Fruit fly (Drosophila melanogaster) whole organism, embryonic: ENCODE results near the gene eas.

Source experiments
- Ada2b ChIP-seq: fragments of 200-800 bp; sonication (Bioruptor generic); IDR thresholded peaks from 2 replicates; pipeline ENCODE4 v1.3.6; 2022; ENCODE audit warnings: missing biosample characterization, missing genetic modification characterization
- Atf3 ChIP-seq: fragments of 200-800 bp; sonication (Bioruptor generic); optimal IDR thresholded peaks from 3 replicates; lab custom pipeline; 2016; ENCODE audit warnings: missing biosample characterization, missing genetic modification characterization
- Blimp-1 ChIP-seq: fragments of 200-800 bp; sonication (Bioruptor generic); optimal IDR thresholded peaks from 3 replicates; lab custom pipeline; 2018; ENCODE audit warnings: missing biosample characterization, missing genetic modification characterization, mild to moderate bottlenecking, moderate library complexity, missing genetic modification reagents
- C15 ChIP-seq: fragments of 200-800 bp; sonication (Bioruptor generic); IDR thresholded peaks from 3 replicates; pipeline ENCODE4 v1.3.6; 2022; ENCODE audit warnings: missing biosample characterization, missing genetic modification characterization
- CG13775 ChIP-seq: fragments of 200-800 bp; sonication (Bioruptor generic); optimal IDR thresholded peaks from 3 replicates; lab custom pipeline; 2017; ENCODE audit warnings: missing biosample characterization, mild to moderate bottlenecking, missing genetic modification characterization
- CG14667 ChIP-seq: fragments of 200-800 bp; sonication (Bioruptor generic); IDR thresholded peaks from 2 replicates; pipeline ENCODE4 v1.3.6; 2022; ENCODE audit warnings: missing biosample characterization, missing genetic modification characterization
- CG14710 ChIP-seq: fragments of 200-800 bp; sonication (Bioruptor generic); optimal IDR thresholded peaks from 3 replicates; lab custom pipeline; 2019; ENCODE audit warnings: missing biosample characterization, mild to moderate bottlenecking, missing genetic modification characterization, moderate library complexity
- CG1529 ChIP-seq: fragments of 200-800 bp; sonication (Bioruptor generic); optimal IDR thresholded peaks from 3 replicates; lab custom pipeline; 2018; ENCODE audit warnings: missing biosample characterization, missing genetic modification characterization
- CG15479 ChIP-seq: fragments of 200-800 bp; sonication (Bioruptor generic); optimal IDR thresholded peaks from 3 replicates; lab custom pipeline; 2019; ENCODE audit warnings: missing biosample characterization, mild to moderate bottlenecking, missing genetic modification characterization, moderate library complexity
- CG16863 ChIP-seq: fragments of 200-800 bp; sonication (Bioruptor generic); optimal IDR thresholded peaks from 3 replicates; lab custom pipeline; 2016; ENCODE audit warnings: missing biosample characterization, missing genetic modification characterization
- CG17385 ChIP-seq: fragments of 200-800 bp; sonication (Bioruptor generic); optimal IDR thresholded peaks from 3 replicates; lab custom pipeline; 2018; ENCODE audit warnings: missing biosample characterization, mild to moderate bottlenecking, missing genetic modification characterization
- CG17612 ChIP-seq: fragments of 200-800 bp; sonication (Bioruptor generic); IDR thresholded peaks from 2 replicates; pipeline ENCODE4 v1.3.6; 2022; ENCODE audit warnings: missing biosample characterization, missing genetic modification characterization
- CG1832 ChIP-seq: fragments of 200-800 bp; sonication (Bioruptor generic); optimal IDR thresholded peaks from 2 replicates; lab custom pipeline; 2017; ENCODE audit warnings: missing biosample characterization, mild to moderate bottlenecking, missing genetic modification characterization, inconsistent platforms
- CG2116 ChIP-seq: fragments of 200-800 bp; sonication (Bioruptor generic); optimal IDR thresholded peaks from 3 replicates; lab custom pipeline; 2018; ENCODE audit warnings: missing biosample characterization, mild to moderate bottlenecking, missing genetic modification characterization
- CG2129 ChIP-seq: fragments of 200-800 bp; sonication (Bioruptor generic); IDR thresholded peaks from 2 replicates; pipeline ENCODE4 v1.3.6; 2022; ENCODE audit warnings: missing biosample characterization, missing genetic modification characterization; ENCODE audit not compliant: partially characterized antibody
- CG33213 ChIP-seq: fragments of 200-800 bp; sonication (Bioruptor generic); optimal IDR thresholded peaks from 3 replicates; lab custom pipeline; 2016; ENCODE audit warnings: missing biosample characterization, missing genetic modification characterization
- CG4360 ChIP-seq: fragments of 200-800 bp; sonication (Bioruptor generic); IDR thresholded peaks from 2 replicates; pipeline ENCODE4 v1.3.6; 2022; ENCODE audit warnings: missing biosample characterization, missing genetic modification characterization
- CG4820 ChIP-seq: fragments of 200-800 bp; sonication (Bioruptor generic); optimal IDR thresholded peaks from 3 replicates; lab custom pipeline; 2016; ENCODE audit warnings: missing biosample characterization, missing genetic modification characterization
- CG6654 ChIP-seq: fragments of 200-800 bp; sonication (Bioruptor generic); optimal IDR thresholded peaks from 2 replicates; lab custom pipeline; 2017; ENCODE audit warnings: missing biosample characterization, mild to moderate bottlenecking, missing genetic modification characterization
- CG8359 ChIP-seq: fragments of 200-800 bp; sonication (Bioruptor generic); optimal IDR thresholded peaks from 2 replicates; lab custom pipeline; 2017; ENCODE audit warnings: missing biosample characterization, mild to moderate bottlenecking, missing genetic modification characterization, borderline replicate concordance
- CG9609 ChIP-seq: fragments of 200-800 bp; sonication (Bioruptor generic); optimal IDR thresholded peaks from 3 replicates; lab custom pipeline; 2016; ENCODE audit warnings: missing biosample characterization, missing genetic modification characterization
- CG9727 ChIP-seq: fragments of 200-800 bp; sonication (Bioruptor generic); optimal IDR thresholded peaks from 3 replicates; lab custom pipeline; 2017; ENCODE audit warnings: missing biosample characterization, mild to moderate bottlenecking, missing genetic modification characterization
- D19A ChIP-seq: fragments of 200-800 bp; optimal IDR thresholded peaks from 3 replicates; lab custom pipeline; 2019; ENCODE audit warnings: missing biosample characterization, mild to moderate bottlenecking, missing genetic modification characterization, moderate library complexity
- Dll ChIP-seq: fragments of 200-800 bp; sonication (Bioruptor generic); IDR thresholded peaks from 4 replicates; pipeline ENCODE4 v1.3.6; 2022; ENCODE audit warnings: missing biosample characterization, missing genetic modification characterization; ENCODE audit not compliant: partially characterized antibody
- Fer2 ChIP-seq: fragments of 200-800 bp; sonication (Bioruptor generic); optimal IDR thresholded peaks from 2 replicates; lab custom pipeline; 2018; ENCODE audit warnings: missing biosample characterization, mild to moderate bottlenecking, missing genetic modification characterization, moderate library complexity
- GATAe ChIP-seq: fragments of 200-800 bp; sonication (Bioruptor generic); conservative IDR thresholded peaks from 2 replicates; pipeline ENCODE4 v1.3.6; 2022; ENCODE audit warnings: missing biosample characterization, missing genetic modification characterization
- HLH3B ChIP-seq: fragments of 200-800 bp; sonication (Bioruptor generic); IDR thresholded peaks from 2 replicates; pipeline ENCODE4 v1.3.6; 2022; ENCODE audit warnings: missing biosample characterization, missing genetic modification characterization
- NFAT ChIP-seq: fragments of 200-800 bp; sonication (Bioruptor generic); IDR thresholded peaks from 2 replicates; pipeline ENCODE4 v1.3.6; 2022; ENCODE audit warnings: missing biosample characterization, missing genetic modification characterization
- Opbp ChIP-seq: fragments of 200-800 bp; sonication (Bioruptor generic); IDR thresholded peaks from 3 replicates; pipeline ENCODE4 v1.3.6; 2022; ENCODE audit warnings: missing biosample characterization, missing genetic modification characterization; ENCODE audit not compliant: partially characterized antibody
- Ptx1 ChIP-seq: fragments of 200-800 bp; sonication (Bioruptor generic); IDR thresholded peaks from 2 replicates; pipeline ENCODE4 v1.3.6; 2022; ENCODE audit warnings: missing biosample characterization, missing genetic modification characterization
- ac ChIP-seq: fragments of 200-800 bp; sonication (Bioruptor generic); optimal IDR thresholded peaks from 3 replicates; lab custom pipeline; 2017; ENCODE audit warnings: missing biosample characterization, mild to moderate bottlenecking, missing genetic modification characterization
- amos ChIP-seq: fragments of 200-800 bp; sonication (Bioruptor generic); IDR thresholded peaks from 2 replicates; pipeline ENCODE4 v1.3.6; 2022; ENCODE audit warnings: missing biosample characterization, missing genetic modification characterization; ENCODE audit not compliant: partially characterized antibody
- bigmax ChIP-seq: fragments of 200-800 bp; sonication (Bioruptor generic); optimal IDR thresholded peaks from 2 replicates; lab custom pipeline; 2018; ENCODE audit warnings: missing biosample characterization, mild to moderate bottlenecking, missing genetic modification characterization
- cas ChIP-seq: fragments of 200-800 bp; sonication (Bioruptor generic); IDR thresholded peaks from 2 replicates; pipeline ENCODE4 v1.3.6; 2022; ENCODE audit warnings: missing biosample characterization, missing genetic modification characterization
- ems ChIP-seq: fragments of 200-800 bp; sonication (Bioruptor generic); optimal IDR thresholded peaks from 3 replicates; lab custom pipeline; 2016; ENCODE audit warnings: missing biosample characterization, missing genetic modification characterization
- gcm2 ChIP-seq: fragments of 200-800 bp; sonication (Bioruptor generic); optimal IDR thresholded peaks from 2 replicates; lab custom pipeline; 2016; ENCODE audit warnings: missing biosample characterization, missing genetic modification characterization
- gfzf ChIP-seq: fragments of 200-800 bp; sonication (Bioruptor generic); optimal IDR thresholded peaks from 2 replicates; lab custom pipeline; 2016; ENCODE audit warnings: missing biosample characterization, mild to moderate bottlenecking, missing genetic modification characterization, moderate library complexity
- jing ChIP-seq: fragments of 200-800 bp; sonication (Bioruptor generic); optimal IDR thresholded peaks from 2 replicates; lab custom pipeline; 2018; ENCODE audit warnings: missing biosample characterization, mild to moderate bottlenecking, missing genetic modification characterization
- jumu ChIP-seq: fragments of 200-800 bp; sonication (Bioruptor generic); optimal IDR thresholded peaks from 3 replicates; lab custom pipeline; 2016; ENCODE audit warnings: missing biosample characterization, missing genetic modification characterization
- knrl ChIP-seq: fragments of 200-800 bp; sonication (Bioruptor generic); IDR thresholded peaks from 3 replicates; pipeline ENCODE4 v1.3.6; 2022; ENCODE audit warnings: missing biosample characterization, missing genetic modification characterization; ENCODE audit not compliant: partially characterized antibody
- nau ChIP-seq: fragments of 200-800 bp; sonication (Bioruptor generic); optimal IDR thresholded peaks from 3 replicates; lab custom pipeline; 2017; ENCODE audit warnings: missing biosample characterization, mild to moderate bottlenecking, missing genetic modification characterization, missing genetic modification reagents
- pan ChIP-seq, 4 experiments: fragments of >200 bp in 3 of 4; fragments of 200-800 bp in 1 of 4; sonication (Bioruptor generic) in 1 of 4; optimal IDR thresholded peaks in 3 of 4; IDR thresholded peaks in 1 of 4; 2 replicates each; pipeline versions ENCODE4 v1.3.6 to Lab custom; 2017 to 2022; ENCODE audit warnings: missing biosample characterization in 2 of 4, missing genetic modification characterization in 2 of 4, mixed read lengths in 1 of 4
- pita ChIP-seq: fragments of 200-800 bp; sonication (Bioruptor generic); optimal IDR thresholded peaks from 2 replicates; lab custom pipeline; 2017; ENCODE audit warnings: missing biosample characterization, mild to moderate bottlenecking, missing genetic modification characterization
- repo ChIP-seq: fragments of 200-800 bp; sonication (Bioruptor generic); optimal IDR thresholded peaks from 2 replicates; lab custom pipeline; 2016; ENCODE audit warnings: missing biosample characterization, missing genetic modification characterization
- sima ChIP-seq: fragments of 200-800 bp; sonication (Bioruptor generic); optimal IDR thresholded peaks from 2 replicates; lab custom pipeline; 2016; ENCODE audit warnings: missing biosample characterization, missing genetic modification characterization
- tio ChIP-seq: fragments of 200-800 bp; sonication (Bioruptor generic); optimal IDR thresholded peaks from 2 replicates; lab custom pipeline; 2017; ENCODE audit warnings: missing biosample characterization, missing genetic modification characterization, inconsistent platforms
- wek ChIP-seq: fragments of 200-800 bp; sonication (Bioruptor generic); optimal IDR thresholded peaks from 3 replicates; lab custom pipeline; 2018; ENCODE audit warnings: missing biosample characterization, mild to moderate bottlenecking, missing genetic modification characterization, moderate library complexity
- zfh2 ChIP-seq: fragments of 200-800 bp; sonication (Bioruptor generic); optimal IDR thresholded peaks from 2 replicates; lab custom pipeline; 2016; ENCODE audit warnings: missing biosample characterization, missing genetic modification characterization

eas gene

dm6 chrX:16320197-16320921 lies 42.2 kb downstream of the eas start, which contains the start of gene Cyp1 (continued):
- TF ChIP-seq Atf3 (GFP tag; lab: Kevin White, UChicago) (no peak), gcm2 (GFP tag; lab: Kevin White, UChicago) (no peak), CG8359 (no peak), NFAT (GFP tag; lab: Robert Waterston, UW) (peak; percentile 73; the same call in 1 of the 2 replicates), CG9609 (GFP tag; lab: Kevin White, UChicago) (no peak), pita (GFP tag; lab: Kevin White, UChicago) (no peak), jumu (GFP tag; lab: Kevin White, UChicago) (peak; percentile 5), Dll (GFP tag; lab: Robert Waterston, UW) (peak; percentile 65; the same call in 3 of the 4 replicates), Ptx1 (GFP tag; lab: Robert Waterston, UW) (0 out of 2 replicates have a peak, but pooled peaks have one; percentile 43), CG16863 (GFP tag; lab: Kevin White, UChicago) (no peak), CG2129 (GFP tag; lab: Robert Waterston, UW) (peak; percentile 32; the same call in 1 of the 2 replicates), CG9727 (peak; percentile 47), GATAe (no peak), CG33213 (GFP tag; lab: Kevin White, UChicago) (no peak), Ada2b (GFP tag; lab: Robert Waterston, UW) (0 out of 2 replicates have a peak, but pooled peaks have one; percentile 31), CG14710 (tag; lab: Kevin White, UChicago) (peak; percentile 32), CG1832 (GFP tag; lab: Kevin White, UChicago) (no peak), ems (GFP tag; lab: Kevin White, UChicago) (no peak), CG4360 (GFP tag; lab: Robert Waterston, UW) (peak; percentile 46; the same call in 1 of the 2 replicates), amos (GFP tag; lab: Robert Waterston, UW) (peak; percentile 90), CG13775 (GFP tag; lab: Kevin White, UChicago) (peak; percentile 58), jing (no peak), D19A (tag; lab: Kevin White, UChicago) (no peak), CG6654 (GFP tag; lab: Kevin White, UChicago) (no peak), Fer2 (tag; lab: Kevin White, UChicago) (no peak), Opbp (GFP tag; lab: Robert Waterston, UW) (peak; percentile 87), wek (GFP tag; lab: Kevin White, UChicago) (peak; percentile 48), repo (GFP tag; lab: Kevin White, UChicago) (peak; percentile 6), sima (GFP tag; lab: Kevin White, UChicago) (no peak), CG1529 (GFP tag; lab: Kevin White, UChicago) (no peak), CG15479 (peak; percentile 74), zfh2 (GFP tag; lab: Kevin White, UChicago) (peak; percentile 42), cas (GFP tag; lab: Robert Waterston, UW) (no peak), Blimp-1 (GFP tag; lab: Kevin White, UChicago) (no peak), bigmax (GFP tag; lab: Kevin White, UChicago) (peak; percentile 80), pan (optimal IDR thresholded peaks at IDR 0.05; lab: Kevin White, UChicago) (no peak), pan (GFP tag; optimal IDR thresholded peaks at IDR 0.05 in 1 of 2, IDR thresholded peaks at IDR 0.05 in 1 of 2) (peak in 1 of 2 experiments; percentile 46), knrl (GFP tag; lab: Robert Waterston, UW) (peak; percentile 79), CG17385 (GFP tag; lab: Kevin White, UChicago) (no peak), nau (GFP tag; lab: Kevin White, UChicago) (no peak), CG17612 (GFP tag; lab: Robert Waterston, UW) (no peak), CG2116 (peak; percentile 98), ac (GFP tag; lab: Kevin White, UChicago) (no peak), HLH3B (GFP tag; lab: Robert Waterston, UW) (peak; percentile 19; the same call in 1 of the 2 replicates), CG4820 (GFP tag; lab: Kevin White, UChicago) (peak; percentile 31), C15 (GFP tag; lab: Robert Waterston, UW) (no peak), CG14667 (GFP tag; lab: Robert Waterston, UW) (peak; percentile 70), tio (GFP tag; lab: Kevin White, UChicago) (no peak), gfzf (GFP tag; lab: Kevin White, UChicago) (peak; percentile 28)
